Fruit fly (Drosophila melanogaster): ENCODE data around the gene MED18.

The MED18 gene

DNA sequence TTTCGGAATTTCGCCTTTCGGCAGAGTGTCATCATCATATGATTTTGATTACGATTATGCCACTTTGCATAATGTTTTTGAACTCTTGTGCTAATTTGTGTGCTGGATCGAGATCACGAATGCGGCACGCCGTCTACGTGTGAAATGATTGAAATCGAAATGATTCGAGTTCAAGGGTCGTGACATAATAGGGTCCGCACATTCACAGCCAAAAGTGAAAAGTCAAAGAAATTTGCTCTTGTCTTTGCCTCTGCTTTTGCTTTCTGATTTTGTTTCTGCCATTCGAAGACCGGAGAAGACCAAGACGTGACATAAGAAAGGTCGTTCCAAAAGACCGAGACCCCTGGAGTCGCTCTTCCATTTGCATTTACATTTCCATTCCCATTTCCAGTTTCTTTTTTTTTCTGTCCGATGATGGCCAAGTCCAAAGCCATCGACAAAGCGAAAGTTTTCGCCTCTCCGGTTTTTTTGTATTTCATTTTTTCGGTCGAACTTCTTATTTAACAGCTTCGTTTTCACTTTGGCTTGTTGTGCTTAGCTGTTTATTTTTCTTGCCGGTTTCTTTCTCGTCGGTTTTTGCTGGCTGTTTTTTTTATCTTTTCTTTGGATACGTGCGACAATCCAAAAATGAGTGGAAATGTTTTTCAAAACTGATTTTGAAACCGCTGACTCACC, 30.9 kb upstream of the MED18 start:
- TF ChIP-seq insv (optimal IDR thresholded peaks at IDR 0.05): no peak
- no peak for TF ChIP-seq Sin3A (optimal IDR thresholded peaks at IDR 0.05)
- no peak for TF ChIP-seq h (optimal IDR thresholded peaks at IDR 0.05)
- TF ChIP-seq ttk (optimal IDR thresholded peaks at IDR 0.05): no peak
- TF ChIP-seq psq (optimal IDR thresholded peaks at IDR 0.05): no peak
- no peak for TF ChIP-seq Myc (optimal IDR thresholded peaks at IDR 0.05)

- TF ChIP-seq psq (optimal IDR thresholded peaks at IDR 0.05): no peak
- TF ChIP-seq ttk (optimal IDR thresholded peaks at IDR 0.05): no peak
- no peak for TF ChIP-seq Myc (optimal IDR thresholded peaks at IDR 0.05)
- no peak for TF ChIP-seq Sin3A (optimal IDR thresholded peaks at IDR 0.05)
- no peak for TF ChIP-seq insv (optimal IDR thresholded peaks at IDR 0.05)
- TF ChIP-seq h (optimal IDR thresholded peaks at IDR 0.05): no peak
These were observed 25.2 kb upstream of the MED18 start for dm6 chrX:1840520-1840919.

DNA sequence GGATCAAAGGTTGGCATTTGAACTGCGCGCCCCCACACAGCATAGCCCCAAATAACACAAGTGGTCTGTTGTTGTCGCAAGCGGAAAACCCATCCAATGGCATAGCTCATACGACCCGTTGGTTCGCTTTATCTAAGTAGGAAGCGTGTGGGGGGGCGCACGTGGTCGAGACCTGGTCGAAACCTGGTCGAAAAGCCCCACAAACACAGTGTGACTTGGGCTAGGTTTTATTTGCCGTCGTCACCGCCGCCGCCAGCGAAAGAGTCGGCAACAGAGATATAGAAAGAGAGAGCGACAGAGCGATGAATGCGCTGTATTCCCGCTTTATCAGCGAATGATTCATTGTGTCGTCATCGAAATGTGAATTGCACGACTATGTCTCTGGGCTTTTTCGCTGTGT, 22.8 kb upstream of the MED18 start:
- TF ChIP-seq psq (optimal IDR thresholded peaks at IDR 0.05) (no peak), Sin3A (optimal IDR thresholded peaks at IDR 0.05) (no peak), h (optimal IDR thresholded peaks at IDR 0.05) (no peak), ttk (optimal IDR thresholded peaks at IDR 0.05) (no peak), Myc (optimal IDR thresholded peaks at IDR 0.05) (no peak), insv (optimal IDR thresholded peaks at IDR 0.05) (no peak)

DNA sequence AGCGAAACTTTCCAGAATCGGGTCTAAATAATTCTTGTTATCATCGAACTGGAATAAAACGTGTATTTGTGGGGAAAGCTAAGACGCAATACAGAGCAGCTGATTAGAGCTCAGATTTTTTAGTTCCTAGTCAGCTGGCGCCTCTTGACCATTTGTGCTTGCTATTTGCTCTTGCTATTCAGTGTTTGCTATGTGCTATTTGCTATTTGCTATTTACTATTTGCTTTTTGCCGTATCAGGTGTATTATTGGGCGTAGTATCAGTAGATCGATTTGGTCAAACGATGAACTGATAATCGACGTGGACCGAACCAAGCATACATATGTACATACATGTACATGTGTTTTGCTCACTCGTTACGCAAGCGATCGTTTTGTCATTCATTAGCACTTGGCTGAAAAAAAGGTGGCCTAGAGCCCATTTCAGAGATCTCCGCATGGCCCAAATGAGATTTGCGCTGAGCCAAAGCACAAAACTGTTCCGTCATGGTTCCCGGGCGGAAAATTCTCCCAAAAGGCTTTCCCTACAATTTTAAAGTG, 20.2 kb upstream of the MED18 start:
- TF ChIP-seq h (optimal IDR thresholded peaks at IDR 0.05) (no peak), insv (optimal IDR thresholded peaks at IDR 0.05) (no peak), psq (optimal IDR thresholded peaks at IDR 0.05) (no peak), Myc (optimal IDR thresholded peaks at IDR 0.05) (no peak), Sin3A (optimal IDR thresholded peaks at IDR 0.05) (no peak)

DNA sequence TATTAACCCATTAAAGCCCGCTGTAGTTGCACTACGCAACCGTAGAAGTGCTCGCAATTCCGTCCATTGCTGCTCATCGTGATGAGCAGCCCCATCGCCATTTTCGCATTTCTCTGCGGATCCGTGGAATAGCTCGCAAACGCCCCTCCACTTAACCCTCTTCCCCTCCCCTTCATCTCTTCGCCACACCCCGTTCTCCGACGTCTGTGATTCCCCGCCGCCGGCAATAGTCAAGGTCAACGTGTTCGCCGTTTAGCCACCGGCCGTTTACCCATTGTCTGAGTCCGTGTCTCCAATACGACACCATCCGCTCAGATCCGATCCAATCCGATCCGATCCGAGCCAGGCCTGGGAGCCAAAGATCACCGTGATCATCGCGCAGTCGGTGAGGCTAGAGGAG, 19.3 kb upstream of the MED18 start:
- TF ChIP-seq ttk (optimal IDR thresholded peaks at IDR 0.05): no peak
- TF ChIP-seq psq (optimal IDR thresholded peaks at IDR 0.05): no peak
- TF ChIP-seq Sin3A (optimal IDR thresholded peaks at IDR 0.05): no peak
- TF ChIP-seq Myc (optimal IDR thresholded peaks at IDR 0.05): no peak
- TF ChIP-seq h (optimal IDR thresholded peaks at IDR 0.05): no peak
- TF ChIP-seq insv (optimal IDR thresholded peaks at IDR 0.05): no peak

- TF ChIP-seq Myc (optimal IDR thresholded peaks at IDR 0.05) (no peak), h (optimal IDR thresholded peaks at IDR 0.05) (no peak), insv (optimal IDR thresholded peaks at IDR 0.05) (no peak), ttk (optimal IDR thresholded peaks at IDR 0.05) (no peak), Sin3A (optimal IDR thresholded peaks at IDR 0.05) (no peak), psq (optimal IDR thresholded peaks at IDR 0.05) (no peak)
These were observed 18.0 kb upstream of the MED18 start for dm6 chrX:1847735-1848134.

dm6 chrX:1848624-1849198, 17.0 kb upstream of the MED18 start:
- no peak for TF ChIP-seq psq (optimal IDR thresholded peaks at IDR 0.05)
- no peak for TF ChIP-seq insv (optimal IDR thresholded peaks at IDR 0.05)
- no peak for TF ChIP-seq Sin3A (optimal IDR thresholded peaks at IDR 0.05)
- TF ChIP-seq Myc (optimal IDR thresholded peaks at IDR 0.05): no peak
- TF ChIP-seq ttk (optimal IDR thresholded peaks at IDR 0.05): no peak
- no peak for TF ChIP-seq h (optimal IDR thresholded peaks at IDR 0.05)

DNA sequence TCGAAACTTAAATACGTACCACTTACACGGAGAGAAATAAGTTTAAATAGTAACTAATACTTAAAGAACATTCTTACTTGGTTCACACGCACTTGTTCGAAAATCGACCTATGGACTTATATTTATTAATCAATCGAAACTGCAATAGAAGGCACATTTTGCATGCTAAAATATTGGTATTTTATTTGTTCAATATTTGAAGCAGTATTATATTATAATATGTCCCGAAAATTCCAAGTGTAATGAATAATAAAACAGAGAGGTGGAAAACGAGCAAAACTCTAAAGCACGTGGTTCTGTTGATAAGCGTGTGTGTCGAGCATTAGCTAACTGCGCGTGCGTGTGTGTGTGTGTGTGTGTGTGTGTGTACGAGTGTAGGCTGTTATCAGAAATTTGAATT, 15.8 kb upstream of the MED18 start:
- TF ChIP-seq h (optimal IDR thresholded peaks at IDR 0.05): no peak
- TF ChIP-seq insv (optimal IDR thresholded peaks at IDR 0.05): no peak
- no peak for TF ChIP-seq ttk (optimal IDR thresholded peaks at IDR 0.05)
- TF ChIP-seq Myc (optimal IDR thresholded peaks at IDR 0.05): no peak
- TF ChIP-seq Sin3A (optimal IDR thresholded peaks at IDR 0.05): no peak
- no peak for TF ChIP-seq psq (optimal IDR thresholded peaks at IDR 0.05)

DNA sequence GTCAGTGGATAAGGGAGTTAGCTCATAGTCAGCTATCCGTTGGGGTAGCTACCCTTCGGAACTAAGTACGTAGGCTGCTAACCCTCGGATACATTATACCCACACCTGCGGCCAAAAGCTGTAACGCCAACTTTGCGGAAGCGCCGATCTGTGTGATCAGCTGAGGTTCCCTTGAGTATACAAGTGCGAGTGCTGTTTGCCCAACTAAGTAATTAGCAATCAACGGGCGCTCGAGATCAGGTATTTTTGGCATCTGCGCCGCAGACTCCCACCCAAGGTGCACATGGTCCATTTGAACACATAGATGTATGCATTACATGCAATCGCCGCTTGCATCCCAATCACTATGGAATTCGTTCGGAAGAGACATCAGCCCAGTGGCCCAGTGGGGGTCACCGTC, 11.6 kb upstream of the MED18 start:
- TF ChIP-seq ttk (optimal IDR thresholded peaks at IDR 0.05): no peak
- TF ChIP-seq insv (optimal IDR thresholded peaks at IDR 0.05): no peak
- no peak for TF ChIP-seq psq (optimal IDR thresholded peaks at IDR 0.05)
- TF ChIP-seq Sin3A (optimal IDR thresholded peaks at IDR 0.05): no peak
- no peak for TF ChIP-seq Myc (optimal IDR thresholded peaks at IDR 0.05)
- TF ChIP-seq h (optimal IDR thresholded peaks at IDR 0.05): no peak

dm6 chrX:1854873-1855272, 10.8 kb upstream of the MED18 start:
- TF ChIP-seq psq (optimal IDR thresholded peaks at IDR 0.05) (no peak), Sin3A (optimal IDR thresholded peaks at IDR 0.05) (no peak)

DNA sequence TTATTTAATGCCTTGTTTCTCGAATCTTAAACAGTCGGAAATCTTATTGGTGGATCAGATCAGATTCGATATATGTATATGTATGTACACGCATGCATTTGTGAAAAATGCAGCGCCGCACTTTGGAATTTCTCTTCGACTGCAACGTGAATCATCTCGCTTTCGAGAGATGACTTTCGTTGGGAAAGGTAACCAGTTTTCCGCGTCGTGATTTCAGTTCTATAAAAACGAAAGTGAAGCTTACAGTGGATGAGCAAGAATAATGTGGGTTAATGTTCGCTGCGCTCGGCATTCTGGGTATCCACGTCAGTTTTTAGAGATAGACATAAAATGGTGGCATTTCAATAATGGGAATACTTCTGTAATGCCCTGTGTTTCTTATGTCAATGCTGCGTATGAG, 9.1 kb upstream of the MED18 start:
- TF ChIP-seq Myc (optimal IDR thresholded peaks at IDR 0.05): no peak

- no peak for TF ChIP-seq Sin3A (optimal IDR thresholded peaks at IDR 0.05)
- no peak for TF ChIP-seq psq (optimal IDR thresholded peaks at IDR 0.05)
- no peak for TF ChIP-seq Myc (optimal IDR thresholded peaks at IDR 0.05)
- TF ChIP-seq ttk (optimal IDR thresholded peaks at IDR 0.05): no peak
These were observed 6.8 kb upstream of the MED18 start, which contains the start of gene Lamtor5 for dm6 chrX:1858867-1859266. TSS of gene Lamtor5 (minus strand) at chrX:1858971.

dm6 chrX:1861620-1862184, 4.0 kb upstream of the MED18 start, which contains the start of gene deltaCOP:
TSS of gene deltaCOP (minus strand) at chrX:1861790.
- TF ChIP-seq h (optimal IDR thresholded peaks at IDR 0.05): no peak
- TF ChIP-seq ttk (optimal IDR thresholded peaks at IDR 0.05): no peak

Data from Kc167 (cell line).